Worm (Caenorhabditis elegans) whole organism, mixed stage, embryonic: Measurements from ENCODE around the gene nrfl-1.

ENCODE experiments used
- ces-1 ChIP-seq: fragments of 150-350 bp; optimal IDR thresholded peaks from 2 replicates; lab custom pipeline; 2014; ENCODE audit warnings: missing biosample characterization, missing genetic modification reagents, missing genetic modification characterization
- elt-3 ChIP-seq: fragments of 150-350 bp; optimal IDR thresholded peaks from 2 replicates; lab custom pipeline; 2014; ENCODE audit warnings: missing biosample characterization, missing genetic modification characterization
- ham-2 ChIP-seq: fragments of 200-800 bp; sonication (Bioruptor generic); optimal IDR thresholded peaks from 2 replicates; lab custom pipeline; 2018; ENCODE audit warnings: mild to moderate bottlenecking, missing genetic modification characterization, missing compliant biosample characterization
- lsy-2 ChIP-seq: fragments of 150-350 bp; optimal IDR thresholded peaks from 2 replicates; lab custom pipeline; 2014; ENCODE audit warnings: missing biosample characterization, missing genetic modification characterization
- mab-5 ChIP-seq: fragments of 150-350 bp; optimal IDR thresholded peaks from 2 replicates; lab custom pipeline; 2014; ENCODE audit warnings: missing biosample characterization, missing genetic modification characterization
- mep-1 ChIP-seq: fragments of 150-350 bp; optimal IDR thresholded peaks from 2 replicates; lab custom pipeline; 2017; ENCODE audit warnings: missing biosample characterization, missing genetic modification reagents, missing genetic modification characterization, inconsistent platforms
- nhr-12 ChIP-seq: fragments of 150-350 bp; optimal IDR thresholded peaks from 2 replicates; lab custom pipeline; 2014; ENCODE audit warnings: missing biosample characterization, missing genetic modification characterization
- nhr-2 ChIP-seq: fragments of 150-350 bp; optimal IDR thresholded peaks from 2 replicates; lab custom pipeline; 2014; ENCODE audit warnings: missing biosample characterization, missing genetic modification characterization
- nhr-76 ChIP-seq: sonication (generic microtip); optimal IDR thresholded peaks from 2 replicates; lab custom pipeline; 2017; ENCODE audit warnings: missing biosample characterization, missing genetic modification characterization
- unc-39 ChIP-seq: fragments of 150-350 bp; optimal IDR thresholded peaks from 2 replicates; lab custom pipeline; 2014; ENCODE audit warnings: missing biosample characterization, missing genetic modification characterization
- unc-62 ChIP-seq: fragments of 150-350 bp; optimal IDR thresholded peaks from 2 replicates; lab custom pipeline; 2014; ENCODE audit warnings: missing biosample characterization, missing genetic modification reagents, missing genetic modification characterization
- ztf-11 ChIP-seq: fragments of 150-350 bp; optimal IDR thresholded peaks from 2 replicates; lab custom pipeline; 2014; ENCODE audit warnings: missing biosample characterization, missing genetic modification characterization

- TF ChIP-seq mep-1 (tag; lab: Kevin White, UChicago) (no peak), nhr-2 (no peak), unc-39 (tag; lab: Kevin White, UChicago) (no peak), lsy-2 (no peak), mab-5 (no peak), nhr-12 (tag; lab: Kevin White, UChicago) (no peak), unc-62 (GFP tag; lab: Kevin White, UChicago) (no peak), nhr-76 (tag; lab: Kevin White, UChicago) (no peak), ham-2 (GFP tag; lab: Kevin White, UChicago) (no peak), ztf-11 (tag; lab: Kevin White, UChicago) (no peak), ces-1 (GFP tag; lab: Kevin White, UChicago) (no peak), elt-3 (no peak)
Observed at ce11 chrIV:9095553-9095952, 23.3 kb upstream of the nrfl-1 start, which contains the start of gene icln-1.
